Worm (Caenorhabditis elegans) whole organism, L4/young adult: Measurements from ENCODE around the gene csn-5.

Experiments used
- W03F9.2 ChIP-seq: fragments of 150-350 bp; optimal IDR thresholded peaks from 2 replicates; lab custom pipeline; 2014; ENCODE audit warnings: missing biosample characterization, missing genetic modification characterization
- dao-5 ChIP-seq: sonication (generic microtip); optimal IDR thresholded peaks from 2 replicates; lab custom pipeline; 2016; ENCODE audit warnings: missing genotype, missing genetic modification characterization, moderate library complexity, missing compliant biosample characterization
- him-1 ChIP-seq: sonication (generic microtip); optimal IDR thresholded peaks from 2 replicates; lab custom pipeline; 2016; ENCODE audit warnings: missing genotype, missing genetic modification reagents, missing genetic modification characterization, missing compliant biosample characterization

ce11 chrIV:5660239-5660638, 10.9 kb downstream of the csn-5 start, which contains the start of gene skn-1:
- TF ChIP-seq him-1 (tag; lab: Kevin White, UChicago) = no peak
- TF ChIP-seq dao-5 = no peak
- TF ChIP-seq W03F9.2 (tag; lab: Kevin White, UChicago) = no peak
